Fruit fly (Drosophila melanogaster): ENCODE data around the gene NimA.

The NimA gene

DNA sequence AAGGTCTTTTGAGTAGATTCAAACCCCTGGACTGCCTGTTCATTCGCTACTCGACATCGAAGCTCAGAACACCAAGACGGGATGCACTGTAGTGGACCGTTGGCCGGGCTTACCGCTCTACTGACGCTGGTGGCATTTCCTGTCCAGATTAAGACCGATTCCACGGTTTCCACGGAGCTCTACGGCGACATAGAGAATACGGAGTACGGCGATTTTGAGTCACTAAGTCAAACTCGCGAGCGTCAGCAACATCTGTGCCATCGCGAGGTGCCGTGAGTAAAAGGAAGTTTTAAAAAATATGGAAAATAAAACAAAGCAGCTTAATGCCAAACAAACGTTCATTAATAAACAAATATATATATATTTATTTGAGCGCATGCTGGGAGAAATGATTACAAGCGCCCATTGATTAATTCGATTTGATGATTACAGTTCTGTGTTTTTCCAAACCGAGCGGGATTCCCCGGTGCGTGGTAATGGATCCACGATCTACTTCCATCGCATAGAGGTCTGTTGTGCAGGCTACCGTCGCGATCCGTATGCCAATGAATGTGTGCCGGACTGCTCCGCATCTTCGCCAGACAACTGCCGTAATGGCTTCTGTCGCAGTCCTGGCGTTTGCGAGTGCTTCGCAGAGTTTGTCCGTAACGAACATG, 6.3 kb downstream of the NimA start, which contains the start of gene NimB1:
NimB1 (plus strand) TSS at position 41 of the 656 bp plus-strand sequence.
- TF ChIP-seq tj (GFP tag; optimal IDR thresholded peaks at IDR 0.05) (no peak), ovo (GFP tag; optimal IDR thresholded peaks at IDR 0.05) (no peak), CG7045 (GFP tag; optimal IDR thresholded peaks at IDR 0.05) (no peak), cic (GFP tag; optimal IDR thresholded peaks at IDR 0.05) (peak; percentile 41)

dm6 chr2L:13966732-13967316, 9.5 kb downstream of the NimA start, which contains the start of gene NimB2:
NimB2 (minus strand) TSS chr2L:13967018.
- TF ChIP-seq CG7045 (GFP tag; optimal IDR thresholded peaks at IDR 0.05) (no peak), kay (GFP tag; ENCODE audit: borderline replicate concordance) (no peak), Hr96 (GFP tag; optimal IDR thresholded peaks at IDR 0.05) (no peak), cic (GFP tag; optimal IDR thresholded peaks at IDR 0.05) (no peak), CG33017 (tag; optimal IDR thresholded peaks at IDR 0.05) (no peak), CG7101 (tag; optimal IDR thresholded peaks at IDR 0.05) (no peak), pad (GFP tag; optimal IDR thresholded peaks at IDR 0.05) (no peak), tj (GFP tag; optimal IDR thresholded peaks at IDR 0.05) (no peak), CG1620 (GFP tag; optimal IDR thresholded peaks at IDR 0.05) (no peak), CG11617 (GFP tag; optimal IDR thresholded peaks at IDR 0.05) (no peak), ovo (GFP tag; optimal IDR thresholded peaks at IDR 0.05) (no peak), Clk (GFP tag; optimal IDR thresholded peaks at IDR 0.05) (no peak), Mnt (GFP tag; optimal IDR thresholded peaks at IDR 0.05) (no peak)

dm6 chr2L:13967846-13968350, 10.6 kb downstream of the NimA start, which contains the start of gene NimB3:
NimB3 (minus strand) TSS chr2L:13967985.
- TF ChIP-seq Hr96 (GFP tag; optimal IDR thresholded peaks at IDR 0.05) (no peak), toe (GFP tag; optimal IDR thresholded peaks at IDR 0.05) (no peak), cic (GFP tag; optimal IDR thresholded peaks at IDR 0.05) (no peak), CG33017 (tag; optimal IDR thresholded peaks at IDR 0.05) (no peak)

DNA sequence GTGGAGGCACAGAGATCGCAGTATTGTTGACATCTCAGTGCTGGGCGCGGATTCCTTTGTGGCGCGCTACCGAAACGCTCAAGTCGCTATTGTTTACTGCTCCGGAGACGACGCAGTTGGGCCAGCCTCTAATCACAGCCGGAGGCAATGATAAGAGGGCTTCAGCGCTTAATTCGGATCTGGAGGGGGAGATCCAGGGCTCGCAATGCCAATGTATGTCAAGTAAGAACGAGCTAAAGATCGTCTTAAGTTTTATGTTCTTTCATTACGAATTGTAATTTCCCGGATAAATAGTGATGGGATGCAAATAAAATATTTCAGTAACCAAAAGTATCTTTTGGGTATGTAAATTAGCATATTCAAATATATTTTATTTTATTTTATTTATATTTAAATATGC, 12.5 kb downstream of the NimA start, which contains the start of the genes NimB4 and NimB5:
NimB4 (minus strand) TSS at position 101 of the 400 bp plus-strand sequence.
NimB5 (plus strand) TSS at position 302 of the 400 bp plus-strand sequence.
- TF ChIP-seq CG14711 (tag; optimal IDR thresholded peaks at IDR 0.05), result no peak

DNA sequence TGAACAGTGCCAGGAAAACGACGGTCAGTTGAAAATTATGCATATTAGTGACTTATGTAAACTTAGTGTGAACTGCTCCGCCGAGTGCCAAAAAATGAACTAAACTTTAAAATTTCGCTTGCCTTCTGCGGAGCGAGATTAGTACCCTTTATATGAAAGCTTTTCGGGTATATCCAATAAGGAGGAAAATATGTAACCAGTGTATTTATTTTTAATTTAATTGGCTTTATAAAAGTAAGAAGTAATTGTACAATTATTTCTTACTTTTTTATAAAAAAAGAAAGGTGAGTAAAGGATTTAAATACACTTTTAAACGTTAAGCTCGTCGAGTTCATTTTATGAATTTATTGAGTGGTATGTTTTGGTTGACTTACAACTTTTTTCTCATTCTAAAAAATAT, 15.5 kb downstream of the NimA start, which contains the start of gene He:
He (minus strand) TSS at position 101 of the 400 bp plus-strand sequence.
- no peak for TF ChIP-seq CG12768 (GFP tag; optimal IDR thresholded peaks at IDR 0.05)
- TF ChIP-seq Clk (GFP tag; optimal IDR thresholded peaks at IDR 0.05), result no peak
- no peak for TF ChIP-seq cnc (optimal IDR thresholded peaks at IDR 0.05)
- no peak for TF ChIP-seq CG11617 (GFP tag; optimal IDR thresholded peaks at IDR 0.05)
- TF ChIP-seq CG5204 (GFP tag; optimal IDR thresholded peaks at IDR 0.05), result no peak
- no peak for TF ChIP-seq kay (GFP tag; ENCODE audit: borderline replicate concordance)
- no peak for TF ChIP-seq bab1 (GFP tag; optimal IDR thresholded peaks at IDR 0.05)
- TF ChIP-seq CG1620 (GFP tag; optimal IDR thresholded peaks at IDR 0.05), result no peak
- TF ChIP-seq Mnt (GFP tag; optimal IDR thresholded peaks at IDR 0.05), result no peak
- no peak for TF ChIP-seq Crg-1 (GFP tag; optimal IDR thresholded peaks at IDR 0.05)
- TF ChIP-seq CG14711 (tag; optimal IDR thresholded peaks at IDR 0.05), result no peak
- no peak for TF ChIP-seq CG7045 (GFP tag; optimal IDR thresholded peaks at IDR 0.05)
- no peak for TF ChIP-seq tj (GFP tag; optimal IDR thresholded peaks at IDR 0.05)
- TF ChIP-seq toe (GFP tag; optimal IDR thresholded peaks at IDR 0.05), result no peak
- TF ChIP-seq CG7101 (tag; optimal IDR thresholded peaks at IDR 0.05), result no peak
- no peak for TF ChIP-seq CG33017 (tag; optimal IDR thresholded peaks at IDR 0.05)
- no peak for TF ChIP-seq pad (GFP tag; optimal IDR thresholded peaks at IDR 0.05)
- no peak for TF ChIP-seq ovo (GFP tag; optimal IDR thresholded peaks at IDR 0.05)

dm6 chr2L:13976669-13977068, 19.3 kb downstream of the NimA start, which contains the start of gene NimC1:
NimC1 (minus strand) TSS chr2L:13976769.
- no peak for TF ChIP-seq CG5204 (GFP tag; optimal IDR thresholded peaks at IDR 0.05)
- no peak for TF ChIP-seq CG7045 (GFP tag; optimal IDR thresholded peaks at IDR 0.05)
- no peak for TF ChIP-seq CG7101 (tag; optimal IDR thresholded peaks at IDR 0.05)
- TF ChIP-seq CG11617 (GFP tag; optimal IDR thresholded peaks at IDR 0.05), result no peak
- TF ChIP-seq Clk (GFP tag; optimal IDR thresholded peaks at IDR 0.05), result no peak
- TF ChIP-seq Mnt (GFP tag; optimal IDR thresholded peaks at IDR 0.05), result no peak
- TF ChIP-seq kay (GFP tag; ENCODE audit: borderline replicate concordance), result no peak
- TF ChIP-seq CG12768 (GFP tag; optimal IDR thresholded peaks at IDR 0.05), result no peak
- TF ChIP-seq CG14711 (tag; optimal IDR thresholded peaks at IDR 0.05), result no peak
- TF ChIP-seq Hr96 (GFP tag; optimal IDR thresholded peaks at IDR 0.05), result no peak
- no peak for TF ChIP-seq tj (GFP tag; optimal IDR thresholded peaks at IDR 0.05)
- TF ChIP-seq ovo (GFP tag; optimal IDR thresholded peaks at IDR 0.05), result no peak
- TF ChIP-seq toe (GFP tag; optimal IDR thresholded peaks at IDR 0.05), result no peak
- no peak for TF ChIP-seq pad (GFP tag; optimal IDR thresholded peaks at IDR 0.05)
- no peak for TF ChIP-seq cnc (optimal IDR thresholded peaks at IDR 0.05)
- TF ChIP-seq CG1620 (GFP tag; optimal IDR thresholded peaks at IDR 0.05), result no peak
- TF ChIP-seq cic (GFP tag; optimal IDR thresholded peaks at IDR 0.05), result no peak
